Worm (Caenorhabditis elegans): ENCODE data around the gene gpa-9.

Gene gpa-9

ce11 chrV:12608857-12609256 is 40.3 kb downstream of the gpa-9 start, which contains the start of gene ZC116.5:
TSS of gene ZC116.5 (minus strand) at chrV:12608957.
- TF ChIP-seq mep-1 (tag; optimal IDR thresholded peaks at IDR 0.05) (no peak), elt-2 (tag; optimal IDR thresholded peaks at IDR 0.05) (no peak), pag-3 (tag; optimal IDR thresholded peaks at IDR 0.05; ENCODE audit: borderline replicate concordance, insufficient read depth) (no peak), nhr-47 (tag; optimal IDR thresholded peaks at IDR 0.05) (no peak), nhr-11 (tag; optimal IDR thresholded peaks at IDR 0.05) (no peak), C34B4.2 (tag; optimal IDR thresholded peaks at IDR 0.05) (no peak), fkh-10 (GFP tag; optimal IDR thresholded peaks at IDR 0.05) (no peak), lsy-2 (tag; optimal IDR thresholded peaks at IDR 0.05) (no peak), snpc-4 (tag; optimal IDR thresholded peaks at IDR 0.05) (no peak), aha-1 (tag; optimal IDR thresholded peaks at IDR 0.05) (no peak), nhr-84 (tag; optimal IDR thresholded peaks at IDR 0.05) (no peak)

- no peak for TF ChIP-seq efl-1 (optimal IDR thresholded peaks at IDR 0.05)
- TF ChIP-seq efl-1 (GFP tag; optimal IDR thresholded peaks at IDR 0.05 in 1 of 2): no peak
- TF ChIP-seq C34B4.2 (tag; optimal IDR thresholded peaks at IDR 0.05): no peak
- TF ChIP-seq mep-1 (tag; optimal IDR thresholded peaks at IDR 0.05): no peak
- TF ChIP-seq mdl-1 (tag; optimal IDR thresholded peaks at IDR 0.05): no peak
- no peak for TF ChIP-seq fkh-4 (tag; optimal IDR thresholded peaks at IDR 0.05; ENCODE audit: borderline replicate concordance)
- TF ChIP-seq blmp-1 (tag; optimal IDR thresholded peaks at IDR 0.05): no peak
- no peak for TF ChIP-seq ama-1 (optimal IDR thresholded peaks at IDR 0.05)
- TF ChIP-seq unc-30 (tag; optimal IDR thresholded peaks at IDR 0.05): no peak
- TF ChIP-seq skn-1 (tag; optimal IDR thresholded peaks at IDR 0.05): no peak
These were observed 42.0 kb downstream of the gpa-9 start, which contains the start of gene erg-28 for ce11 chrV:12607113-12607512. TSS of gene erg-28 (plus strand) at chrV:12607413.

- no peak for TF ChIP-seq ets-5 (GFP tag; IDR thresholded peaks at IDR 0.05)
- TF ChIP-seq nhr-12 (tag; optimal IDR thresholded peaks at IDR 0.05): no peak
- TF ChIP-seq C34B4.2 (tag; optimal IDR thresholded peaks at IDR 0.05): no peak
- TF ChIP-seq sptf-1 (tag; optimal IDR thresholded peaks at IDR 0.05): no peak
- TF ChIP-seq mep-1 (tag; optimal IDR thresholded peaks at IDR 0.05): no peak
- no peak for TF ChIP-seq efl-3 (GFP tag; optimal IDR thresholded peaks at IDR 0.05)
- TF ChIP-seq mdl-1 (tag; optimal IDR thresholded peaks at IDR 0.05): no peak
- TF ChIP-seq elt-2 (tag; optimal IDR thresholded peaks at IDR 0.05): no peak
- no peak for TF ChIP-seq nhr-19 (GFP tag; conservative IDR thresholded peaks at IDR 0.05)
- TF ChIP-seq lir-3 (tag; optimal IDR thresholded peaks at IDR 0.05; ENCODE audit: poor library complexity): no peak
- no peak for TF ChIP-seq sox-4 (tag; optimal IDR thresholded peaks at IDR 0.05)
- no peak for TF ChIP-seq ztf-11 (tag; optimal IDR thresholded peaks at IDR 0.05)
- TF ChIP-seq lin-39 (tag; optimal IDR thresholded peaks at IDR 0.05): no peak
These were observed 47.3 kb downstream of the gpa-9 start for ce11 chrV:12601835-12602234.

- TF ChIP-seq swsn-7 (tag; optimal IDR thresholded peaks at IDR 0.05): no peak
- peak; percentile 37 for TF ChIP-seq nhr-85 (tag)
- no peak for TF ChIP-seq sptf-1 (tag; optimal IDR thresholded peaks at IDR 0.05)
- TF ChIP-seq C34B4.2 (tag; optimal IDR thresholded peaks at IDR 0.05): no peak
- TF ChIP-seq ceh-88 (GFP tag; IDR thresholded peaks at IDR 0.05): no peak
- TF ChIP-seq ztf-11 (tag; optimal IDR thresholded peaks at IDR 0.05): no peak
- TF ChIP-seq alr-1 (tag; optimal IDR thresholded peaks at IDR 0.05; ENCODE audit: borderline replicate concordance): no peak
- no peak for TF ChIP-seq C16A3.4 (tag; optimal IDR thresholded peaks at IDR 0.05)
- TF ChIP-seq mab-9 (GFP tag; IDR thresholded peaks at IDR 0.05): no peak
- no peak for TF ChIP-seq mep-1 (tag; optimal IDR thresholded peaks at IDR 0.05)
- TF ChIP-seq ceh-63 (GFP tag; optimal IDR thresholded peaks at IDR 0.05): no peak
- TF ChIP-seq nhr-77 (tag; optimal IDR thresholded peaks at IDR 0.05): no peak
- TF ChIP-seq Y116A8C.19 (tag; optimal IDR thresholded peaks at IDR 0.05; ENCODE audit: borderline replicate concordance): no peak
- TF ChIP-seq pag-3 (tag; optimal IDR thresholded peaks at IDR 0.05; ENCODE audit: borderline replicate concordance, insufficient read depth): no peak
- TF ChIP-seq lin-15B (tag; optimal IDR thresholded peaks at IDR 0.05): no peak
- TF ChIP-seq vab-15 (tag; optimal IDR thresholded peaks at IDR 0.05): no peak
- no peak for TF ChIP-seq nhr-90 (tag; optimal IDR thresholded peaks at IDR 0.05; ENCODE audit: poor library complexity)
- no peak for TF ChIP-seq lir-3 (tag; optimal IDR thresholded peaks at IDR 0.05; ENCODE audit: poor library complexity)
- no peak for TF ChIP-seq isw-1 (GFP tag; IDR thresholded peaks at IDR 0.05)
- TF ChIP-seq xbp-1 (tag; optimal IDR thresholded peaks at IDR 0.05): no peak
- TF ChIP-seq snu-23 (GFP tag; optimal IDR thresholded peaks at IDR 0.05): peak; percentile 9
- TF ChIP-seq lin-14 (GFP tag; optimal IDR thresholded peaks at IDR 0.05): peak; percentile 19
- TF ChIP-seq skn-1 (tag; optimal IDR thresholded peaks at IDR 0.05): peak; percentile 65
- TF ChIP-seq blmp-1 (tag; optimal IDR thresholded peaks at IDR 0.05): no peak
- TF ChIP-seq fkh-8 (tag; optimal IDR thresholded peaks at IDR 0.05): no peak
- TF ChIP-seq nhr-47 (tag; optimal IDR thresholded peaks at IDR 0.05): peak; percentile 10
- TF ChIP-seq sox-4 (tag; optimal IDR thresholded peaks at IDR 0.05): no peak
These were observed 49.4 kb downstream of the gpa-9 start, which contains the start of gene C14C10.5 for ce11 chrV:12599510-12600242. TSS of gene C14C10.5 (plus strand) at chrV:12600192.

All from whole organism, L1 larva.